Fruit fly (Drosophila melanogaster) whole organism, embryonic: ENCODE measurements around the gene CG32260.

Experiments
- Atf-2 ChIP-seq: fragments of 200-800 bp; sonication (Bioruptor generic); optimal IDR thresholded peaks from 2 replicates; lab custom pipeline; 2016; ENCODE audit warnings: missing biosample characterization, missing genetic modification characterization
- CG11696 ChIP-seq: fragments of 200-800 bp; sonication (Bioruptor generic); IDR thresholded peaks from 2 replicates; pipeline ENCODE4 v1.3.6; 2022; ENCODE audit warnings: missing biosample characterization, missing genetic modification characterization
- CG11723 ChIP-seq: fragments of 200-800 bp; sonication (Bioruptor generic); optimal IDR thresholded peaks from 2 replicates; lab custom pipeline; 2017; ENCODE audit warnings: missing biosample characterization, mild to moderate bottlenecking, missing genetic modification characterization
- CG14050 ChIP-seq: fragments of 200-800 bp; sonication (Bioruptor generic); IDR thresholded peaks from 3 replicates; pipeline ENCODE4 v1.3.6; 2022; ENCODE audit warnings: missing biosample characterization, missing genetic modification characterization
- CG15269 ChIP-seq: fragments of 200-800 bp; sonication (Bioruptor generic); optimal IDR thresholded peaks from 2 replicates; lab custom pipeline; 2018; ENCODE audit warnings: missing biosample characterization, mild to moderate bottlenecking, missing genetic modification characterization, moderate library complexity
- CG15514 ChIP-seq: fragments of 200-800 bp; sonication (Bioruptor generic); optimal IDR thresholded peaks from 3 replicates; lab custom pipeline; 2017; ENCODE audit warnings: missing biosample characterization, missing genetic modification characterization, mild to moderate bottlenecking, moderate library complexity, missing genetic modification reagents
- CG18599 ChIP-seq: fragments of 200-800 bp; sonication (Bioruptor generic); optimal IDR thresholded peaks from 3 replicates; lab custom pipeline; 2017; ENCODE audit warnings: missing biosample characterization, missing genetic modification characterization, mild to moderate bottlenecking, moderate library complexity, missing genetic modification reagents
- CG3065 ChIP-seq: fragments of 200-800 bp; sonication (Bioruptor generic); optimal IDR thresholded peaks from 2 replicates; lab custom pipeline; 2016; ENCODE audit warnings: missing biosample characterization, missing genetic modification characterization
- CG32767 ChIP-seq: fragments of 200-800 bp; sonication (Bioruptor generic); IDR thresholded peaks from 2 replicates; pipeline ENCODE4 v1.3.6; 2022; ENCODE audit warnings: missing biosample characterization, missing genetic modification characterization
- CG6654 ChIP-seq: fragments of 200-800 bp; sonication (Bioruptor generic); optimal IDR thresholded peaks from 2 replicates; lab custom pipeline; 2017; ENCODE audit warnings: missing biosample characterization, mild to moderate bottlenecking, missing genetic modification characterization
- CG7271 ChIP-seq: fragments of 200-800 bp; sonication (Bioruptor generic); optimal IDR thresholded peaks from 2 replicates; lab custom pipeline; 2018; ENCODE audit warnings: missing biosample characterization, mild to moderate bottlenecking, missing genetic modification characterization, moderate library complexity
- CG7987 ChIP-seq: fragments of 200-800 bp; sonication (Bioruptor generic); optimal IDR thresholded peaks from 2 replicates; lab custom pipeline; 2018; ENCODE audit warnings: missing biosample characterization, mild to moderate bottlenecking, missing genetic modification characterization, moderate library complexity
- CG9932 ChIP-seq: fragments of 200-800 bp; sonication (Bioruptor generic); IDR thresholded peaks from 2 replicates; pipeline ENCODE4 v1.3.6; 2022; ENCODE audit warnings: missing biosample characterization, missing genetic modification characterization
- Camta ChIP-seq: fragments of 200-800 bp; sonication (Bioruptor generic); optimal IDR thresholded peaks from 2 replicates; lab custom pipeline; 2016; ENCODE audit warnings: missing biosample characterization, missing genetic modification characterization
- Dp ChIP-seq: fragments of 200-800 bp; sonication (Bioruptor generic); optimal IDR thresholded peaks from 2 replicates; lab custom pipeline; 2018; ENCODE audit warnings: missing biosample characterization, mild to moderate bottlenecking, missing genetic modification characterization, moderate library complexity
- Elba2 ChIP-seq: fragments of 200-800 bp; sonication (Bioruptor generic); optimal IDR thresholded peaks from 3 replicates; lab custom pipeline; 2016; ENCODE audit warnings: missing biosample characterization, missing genetic modification characterization
- H2.0 ChIP-seq: fragments of 200-800 bp; sonication (Bioruptor generic); IDR thresholded peaks from 2 replicates; pipeline ENCODE4 v1.3.6; 2022; ENCODE audit warnings: missing biosample characterization, missing genetic modification characterization
- HLH54F ChIP-seq: fragments of 200-800 bp; sonication (Bioruptor generic); optimal IDR thresholded peaks from 3 replicates; lab custom pipeline; 2016; ENCODE audit warnings: missing biosample characterization, missing genetic modification characterization
- Meics ChIP-seq: fragments of 200-800 bp; sonication (Bioruptor generic); optimal IDR thresholded peaks from 2 replicates; lab custom pipeline; 2017; ENCODE audit warnings: missing biosample characterization, mild to moderate bottlenecking, missing genetic modification characterization
- Poxn ChIP-seq: fragments of 200-800 bp; sonication (Bioruptor generic); IDR thresholded peaks from 2 replicates; pipeline ENCODE4 v1.3.6; 2022; ENCODE audit warnings: missing biosample characterization, missing genetic modification characterization
- Side ChIP-seq: fragments of 200-800 bp; sonication (Bioruptor generic); optimal IDR thresholded peaks from 2 replicates; lab custom pipeline; 2016; ENCODE audit warnings: missing biosample characterization, missing genetic modification characterization
- Sry-δ ChIP-seq: fragments of 200-800 bp; sonication (Bioruptor generic); optimal IDR thresholded peaks from 2 replicates; lab custom pipeline; 2016; ENCODE audit warnings: missing biosample characterization, missing genetic modification characterization
- abd-A ChIP-seq: fragments of 200-800 bp; sonication (Bioruptor generic); optimal IDR thresholded peaks from 3 replicates; lab custom pipeline; 2019; ENCODE audit warnings: missing biosample characterization, mild to moderate bottlenecking, missing genetic modification characterization, moderate library complexity
- ap ChIP-seq: fragments of 200-800 bp; sonication (Bioruptor generic); IDR thresholded peaks from 2 replicates; pipeline ENCODE4 v1.3.6; 2022; ENCODE audit warnings: missing biosample characterization, missing genetic modification characterization
- ash1 ChIP-seq: fragments of 200-800 bp; sonication (Bioruptor generic); optimal IDR thresholded peaks from 2 replicates; lab custom pipeline; 2018; ENCODE audit warnings: missing biosample characterization, mild to moderate bottlenecking, missing genetic modification characterization
- corto ChIP-seq: fragments of 200-800 bp; sonication (Bioruptor generic); optimal IDR thresholded peaks from 2 replicates; lab custom pipeline; 2016; ENCODE audit warnings: missing biosample characterization, mild to moderate bottlenecking, missing genetic modification characterization, moderate library complexity
- dati ChIP-seq: fragments of 200-800 bp; sonication (Bioruptor generic); IDR thresholded peaks from 2 replicates; pipeline ENCODE4 v1.3.6; 2022; ENCODE audit warnings: missing biosample characterization, missing genetic modification characterization
- dm ChIP-seq: fragments of 200-800 bp; sonication (Bioruptor generic); optimal IDR thresholded peaks from 3 replicates; lab custom pipeline; 2016; ENCODE audit warnings: missing biosample characterization, missing genetic modification characterization
- emc ChIP-seq: fragments of 200-800 bp; sonication (Bioruptor generic); optimal IDR thresholded peaks from 2 replicates; lab custom pipeline; 2016; ENCODE audit warnings: missing biosample characterization, missing genetic modification characterization
- en ChIP-seq: fragments of 200-800 bp; sonication (Bioruptor generic); optimal IDR thresholded peaks from 2 replicates; lab custom pipeline; 2016; ENCODE audit warnings: missing biosample characterization, missing genetic modification characterization
- fd102C ChIP-seq: fragments of 200-800 bp; sonication (Bioruptor generic); optimal IDR thresholded peaks from 2 replicates; lab custom pipeline; 2018; ENCODE audit warnings: missing biosample characterization, mild to moderate bottlenecking, missing genetic modification characterization, moderate library complexity
- gem ChIP-seq: fragments of 200-800 bp; sonication (Bioruptor generic); optimal IDR thresholded peaks from 2 replicates; lab custom pipeline; 2019; ENCODE audit warnings: missing biosample characterization, mild to moderate bottlenecking, missing genetic modification characterization, moderate library complexity
- grau ChIP-seq: fragments of 200-800 bp; optimal IDR thresholded peaks from 3 replicates; lab custom pipeline; 2019; ENCODE audit warnings: missing biosample characterization, mild to moderate bottlenecking, missing genetic modification characterization, moderate library complexity
- gsb ChIP-seq: fragments of 200-800 bp; sonication (Bioruptor generic); IDR thresholded peaks from 2 replicates; pipeline ENCODE4 v1.3.6; 2022; ENCODE audit warnings: missing biosample characterization, missing genetic modification characterization
- ind ChIP-seq: fragments of 200-800 bp; sonication (Bioruptor generic); optimal IDR thresholded peaks from 3 replicates; lab custom pipeline; 2016; ENCODE audit warnings: missing biosample characterization, missing genetic modification characterization
- insv ChIP-seq, 2 experiments: fragments of 200-800 bp; sonication (Bioruptor generic); optimal IDR thresholded peaks; 3 replicates each; lab custom pipeline; 2016 to 2018; ENCODE audit warnings: missing biosample characterization in 2 of 2, missing genetic modification characterization in 2 of 2
- jigr1 ChIP-seq: fragments of 200-800 bp; sonication (Bioruptor generic); IDR thresholded peaks from 3 replicates; pipeline ENCODE4 v1.3.6; 2022; ENCODE audit warnings: missing biosample characterization, missing genetic modification characterization
- mirr ChIP-seq: fragments of 200-800 bp; sonication (Bioruptor generic); optimal IDR thresholded peaks from 3 replicates; lab custom pipeline; 2018; ENCODE audit warnings: missing biosample characterization, mild to moderate bottlenecking, missing genetic modification characterization
- mld ChIP-seq: fragments of 200-800 bp; sonication (Bioruptor generic); IDR thresholded peaks from 3 replicates; pipeline ENCODE4 v1.3.6; 2022; ENCODE audit warnings: missing biosample characterization, missing genetic modification characterization; ENCODE audit not compliant: partially characterized antibody
- nerfin-1 ChIP-seq: fragments of 200-800 bp; sonication (Bioruptor generic); optimal IDR thresholded peaks from 3 replicates; lab custom pipeline; 2019; ENCODE audit warnings: missing biosample characterization, mild to moderate bottlenecking, missing genetic modification characterization, moderate library complexity
- otp ChIP-seq: fragments of 200-800 bp; sonication (Bioruptor generic); IDR thresholded peaks from 3 replicates; pipeline ENCODE4, ENCODE4 v1.3.6; 2022; ENCODE audit warnings: missing biosample characterization, missing genetic modification characterization
- p53 ChIP-seq: fragments of 200-800 bp; sonication (Bioruptor generic); optimal IDR thresholded peaks from 2 replicates; lab custom pipeline; 2016; ENCODE audit warnings: missing biosample characterization, missing genetic modification characterization
- row ChIP-seq: fragments of 200-800 bp; sonication (Bioruptor generic); IDR thresholded peaks from 3 replicates; pipeline ENCODE4 v1.3.6; 2022; ENCODE audit warnings: missing biosample characterization, missing genetic modification characterization
- run ChIP-seq: fragments of 200-800 bp; sonication (Bioruptor generic); optimal IDR thresholded peaks from 3 replicates; lab custom pipeline; 2018; ENCODE audit warnings: missing biosample characterization, mild to moderate bottlenecking, missing genetic modification characterization
- schlank ChIP-seq: fragments of 200-800 bp; sonication (Bioruptor generic); optimal IDR thresholded peaks from 2 replicates; lab custom pipeline; 2018; ENCODE audit warnings: missing biosample characterization, mild to moderate bottlenecking, missing genetic modification characterization
- sob ChIP-seq: fragments of 200-800 bp; sonication (Bioruptor generic); IDR thresholded peaks from 2 replicates; pipeline ENCODE4 v1.3.6; 2022; ENCODE audit warnings: missing biosample characterization, missing genetic modification characterization
- sqz ChIP-seq: fragments of 200-800 bp; sonication (Bioruptor generic); optimal IDR thresholded peaks from 3 replicates; lab custom pipeline; 2018; ENCODE audit warnings: missing biosample characterization, mild to moderate bottlenecking, missing genetic modification characterization
- sug ChIP-seq: fragments of 200-800 bp; optimal IDR thresholded peaks from 2 replicates; lab custom pipeline; 2019; ENCODE audit warnings: missing biosample characterization, mild to moderate bottlenecking, missing genetic modification characterization, moderate library complexity
- toy ChIP-seq: fragments of 200-800 bp; sonication (Bioruptor generic); IDR thresholded peaks from 2 replicates; pipeline ENCODE4 v1.3.6; 2022; ENCODE audit warnings: missing biosample characterization, missing genetic modification characterization
- zen2 ChIP-seq: fragments of 200-800 bp; sonication (Bioruptor generic); IDR thresholded peaks from 3 replicates; pipeline ENCODE4 v1.3.6; 2022; ENCODE audit warnings: missing biosample characterization, missing genetic modification characterization; ENCODE audit not compliant: partially characterized antibody
- zf30C ChIP-seq: fragments of 200-800 bp; sonication (Bioruptor generic); optimal IDR thresholded peaks from 3 replicates; lab custom pipeline; 2018; ENCODE audit warnings: missing biosample characterization, mild to moderate bottlenecking, missing genetic modification characterization

CG32260 gene

DNA sequence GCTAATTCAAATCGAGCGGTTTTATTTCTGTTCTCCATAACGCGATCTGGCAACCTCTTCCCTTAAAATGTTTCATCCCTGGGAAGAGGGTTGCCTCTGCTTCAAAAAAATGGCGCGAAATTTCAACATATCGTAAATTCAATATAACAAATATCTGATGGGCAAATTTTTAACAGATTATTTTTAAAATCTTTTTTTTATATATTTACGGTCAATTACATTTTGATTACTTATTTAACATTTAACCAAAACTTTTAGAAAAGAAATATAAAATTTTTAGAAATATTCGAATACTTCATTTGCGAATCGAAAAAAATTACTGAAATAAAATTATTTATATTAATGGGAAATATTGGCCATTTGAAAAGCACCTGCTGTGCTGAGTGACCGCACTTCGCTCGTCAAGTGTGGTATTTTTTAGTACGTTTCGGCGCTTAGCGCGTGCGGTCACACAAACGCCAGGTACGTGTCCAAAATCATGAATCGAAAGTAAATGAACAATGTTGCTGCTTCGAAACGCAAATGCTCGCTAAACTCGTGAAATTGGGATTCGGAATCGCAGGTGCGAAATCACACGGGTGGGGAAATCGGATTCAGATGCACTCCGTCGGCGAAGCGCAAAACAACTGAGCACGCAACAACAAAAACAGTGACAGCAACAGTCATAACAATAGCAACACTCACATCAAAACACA is 27.9 kb downstream of the CG32260 start, which contains the start of gene Ero1L (continued):
- TF ChIP-seq mld (no peak), Camta (GFP tag; lab: Kevin White, UChicago) (no peak), en (GFP tag; lab: Kevin White, UChicago) (no peak), CG15514 (GFP tag; lab: Kevin White, UChicago) (peak; percentile 45), CG32767 (GFP tag; lab: Robert Waterston, UW) (no peak), zen2 (GFP tag; lab: Robert Waterston, UW) (no peak), CG18599 (GFP tag; lab: Kevin White, UChicago) (peak; percentile 55), CG3065 (GFP tag; lab: Kevin White, UChicago) (no peak), HLH54F (no peak), Poxn (GFP tag; lab: Robert Waterston, UW) (no peak), nerfin-1 (peak; percentile 21), gsb (GFP tag; lab: Robert Waterston, UW) (no peak), dati (no peak), CG11723 (GFP tag; lab: Kevin White, UChicago) (no peak), sug (tag; lab: Kevin White, UChicago) (no peak), toy (GFP tag; lab: Robert Waterston, UW) (no peak), otp (GFP tag; lab: Robert Waterston, UW) (peak; percentile 30; the same call in 1 of the 3 replicates), insv (GFP tag; optimal IDR thresholded peaks at IDR 0.05; lab: Kevin White, UChicago) (no peak), fd102C (GFP tag; lab: Kevin White, UChicago) (no peak), zf30C (GFP tag; lab: Kevin White, UChicago) (no peak), ind (GFP tag; lab: Kevin White, UChicago) (peak; percentile 2), CG11696 (GFP tag; lab: Robert Waterston, UW) (peak; percentile 92), Meics (peak; percentile 52), emc (no peak), CG9932 (GFP tag; lab: Robert Waterston, UW) (peak; percentile 25; the same call in 1 of the 2 replicates), grau (tag; lab: Kevin White, UChicago) (peak; percentile 12), sob (no peak), run (no peak), jigr1 (GFP tag; lab: Robert Waterston, UW) (no peak), gem (no peak), corto (GFP tag; lab: Kevin White, UChicago) (no peak), mirr (GFP tag; lab: Kevin White, UChicago) (no peak), Atf-2 (GFP tag; lab: Kevin White, UChicago) (no peak), CG14050 (no peak), CG6654 (GFP tag; lab: Kevin White, UChicago) (no peak), Side (GFP tag; lab: Kevin White, UChicago) (no peak), CG7271 (tag; lab: Kevin White, UChicago) (peak; percentile 33), sqz (GFP tag; lab: Kevin White, UChicago) (no peak), row (GFP tag; lab: Robert Waterston, UW) (peak; percentile 39; the same call in 1 of the 3 replicates), CG7987 (no peak), H2.0 (no peak), CG15269 (tag; lab: Kevin White, UChicago) (no peak), p53 (no peak), Sry-δ (GFP tag; lab: Kevin White, UChicago) (peak; percentile 9), ap (GFP tag; lab: Robert Waterston, UW) (no peak), schlank (tag; lab: Kevin White, UChicago) (no peak), Dp (GFP tag; lab: Kevin White, UChicago) (peak; percentile 98), abd-A (tag; lab: Kevin White, UChicago) (peak; percentile 67), Elba2 (GFP tag; lab: Kevin White, UChicago) (no peak), dm (GFP tag; lab: Kevin White, UChicago) (no peak), ash1 (GFP tag; lab: Kevin White, UChicago) (no peak)
